Worm (Caenorhabditis elegans) whole organism, L4 larva: ENCODE measurements around the gene rft-1.

Experiments
- T20F7.1 ChIP-seq: fragments of 200-800 bp; sonication (Bioruptor generic); optimal IDR thresholded peaks from 2 replicates; lab custom pipeline; 2018; ENCODE audit warnings: mild to moderate bottlenecking, missing genetic modification characterization, missing compliant biosample characterization
- Y105C5A.15 ChIP-seq: fragments of 200-800 bp; sonication (Bioruptor generic); IDR thresholded peaks from 2 replicates; pipeline ENCODE4 v1.3.6; 2022; ENCODE audit warnings: missing genetic modification characterization, missing compliant biosample characterization
- Y5F2A.4 ChIP-seq: fragments of 200-800 bp; sonication (Bioruptor generic); optimal IDR thresholded peaks from 2 replicates; lab custom pipeline; 2018; ENCODE audit warnings: mild to moderate bottlenecking, missing genetic modification characterization, missing compliant biosample characterization
- aly-2 ChIP-seq: sonication (generic microtip); optimal IDR thresholded peaks from 2 replicates; lab custom pipeline; 2018; ENCODE audit warnings: missing biosample characterization, missing genetic modification characterization
- ama-1 ChIP-seq: fragments of 150-350 bp; optimal IDR thresholded peaks from 2 replicates; lab custom pipeline; 2014; ENCODE audit warnings: inconsistent platforms, mixed read lengths
- ceh-20 ChIP-seq: fragments of 200-800 bp; sonication (Bioruptor generic); IDR thresholded peaks from 2 replicates; pipeline ENCODE4 v1.3.6; 2022; ENCODE audit warnings: missing genetic modification reagents, missing genetic modification characterization, missing compliant biosample characterization
- ceh-28 ChIP-seq: fragments of 150-350 bp; optimal IDR thresholded peaks from 2 replicates; lab custom pipeline; 2014; ENCODE audit warnings: missing biosample characterization, missing genetic modification reagents, missing genetic modification characterization
- ceh-32 ChIP-seq: sonication (generic microtip); optimal IDR thresholded peaks from 2 replicates; lab custom pipeline; 2016; ENCODE audit warnings: mild to moderate bottlenecking, missing genetic modification characterization, missing compliant biosample characterization; ENCODE audit not compliant: poor library complexity
- ceh-62 ChIP-seq: sonication (generic microtip); optimal IDR thresholded peaks from 2 replicates; lab custom pipeline; 2017; ENCODE audit warnings: missing biosample characterization, missing genetic modification characterization
- ctbp-1 ChIP-seq: fragments of 200-800 bp; sonication (Bioruptor generic); IDR thresholded peaks from 2 replicates; pipeline ENCODE4 v1.3.6; 2022; ENCODE audit warnings: missing genetic modification reagents, missing genetic modification characterization, missing compliant biosample characterization
- daf-12 ChIP-seq: fragments of 150-350 bp; optimal IDR thresholded peaks from 2 replicates; lab custom pipeline; 2014; ENCODE audit warnings: missing biosample characterization, missing genetic modification reagents, missing genetic modification characterization
- daf-19 ChIP-seq: fragments of 200-800 bp; sonication (Bioruptor generic); conservative IDR thresholded peaks from 2 replicates; pipeline ENCODE4 v1.3.6; 2022; ENCODE audit warnings: missing genetic modification characterization, missing compliant biosample characterization
- daf-8 ChIP-seq: fragments of 200-800 bp; sonication (Bioruptor generic); IDR thresholded peaks from 2 replicates; pipeline ENCODE4 v1.3.6; 2022; ENCODE audit warnings: missing genetic modification characterization, missing compliant biosample characterization
- dmd-6 ChIP-seq: fragments of 200-800 bp; sonication (Bioruptor generic); IDR thresholded peaks from 2 replicates; pipeline ENCODE4 v1.3.6; 2022; ENCODE audit warnings: missing genetic modification reagents, missing genetic modification characterization, missing compliant biosample characterization
- dpl-1 ChIP-seq: fragments of 150-350 bp; optimal IDR thresholded peaks from 2 replicates; lab custom pipeline; 2014; ENCODE audit warnings: missing biosample characterization, missing genetic modification reagents, missing genetic modification characterization
- duxl-1 ChIP-seq: sonication (generic microtip); optimal IDR thresholded peaks from 2 replicates; lab custom pipeline; 2016; ENCODE audit warnings: mild to moderate bottlenecking, missing genetic modification characterization, moderate library complexity, missing compliant biosample characterization; ENCODE audit not compliant: poor library complexity
- dve-1 ChIP-seq: sonication (generic microtip); optimal IDR thresholded peaks from 2 replicates; lab custom pipeline; 2017; ENCODE audit warnings: antibody characterized with exemption, mild to moderate bottlenecking, missing genetic modification characterization, missing compliant biosample characterization; ENCODE audit not compliant: insufficient read depth
- egl-27 ChIP-seq: sonication (generic microtip); optimal IDR thresholded peaks from 3 replicates; lab custom pipeline; 2017; ENCODE audit warnings: missing biosample characterization, missing genetic modification reagents, missing genetic modification characterization
- hmg-1.1 ChIP-seq: fragments of 200-800 bp; sonication (Bioruptor generic); IDR thresholded peaks from 2 replicates; pipeline ENCODE4 v1.3.6; 2022; ENCODE audit warnings: missing genetic modification reagents, missing genetic modification characterization, missing compliant biosample characterization
- lim-7 ChIP-seq: fragments of 200-800 bp; sonication (Bioruptor generic); IDR thresholded peaks from 2 replicates; pipeline ENCODE4 v1.3.6; 2022; ENCODE audit warnings: missing genetic modification characterization, missing compliant biosample characterization
- lsy-2 ChIP-seq, 2 experiments: fragments of 150-350 bp in 1 of 2; sonication (generic microtip) in 1 of 2; optimal IDR thresholded peaks; 2 replicates each; lab custom pipeline; 2014 to 2017; ENCODE audit warnings: missing biosample characterization in 2 of 2, missing genetic modification characterization in 2 of 2
- madf-9 ChIP-seq: fragments of 200-800 bp; sonication (Bioruptor generic); conservative IDR thresholded peaks from 2 replicates; pipeline ENCODE4 v1.3.6; 2022; ENCODE audit warnings: missing genetic modification reagents, missing genetic modification characterization, missing compliant biosample characterization
- mxl-2 ChIP-seq: fragments of 200-800 bp; sonication (Bioruptor generic); conservative IDR thresholded peaks from 2 replicates; pipeline ENCODE4 v1.3.6; 2022; ENCODE audit warnings: missing genetic modification reagents, missing genetic modification characterization, missing compliant biosample characterization
- mxl-3 ChIP-seq: fragments of 200-800 bp; sonication (Bioruptor generic); optimal IDR thresholded peaks from 2 replicates; lab custom pipeline; 2018; ENCODE audit warnings: mild to moderate bottlenecking, missing genetic modification characterization, missing compliant biosample characterization
- nhr-237 ChIP-seq: sonication (generic microtip); optimal IDR thresholded peaks from 2 replicates; lab custom pipeline; 2017; ENCODE audit warnings: missing biosample characterization, missing genetic modification characterization
- nhr-25 ChIP-seq: sonication (generic microtip); optimal IDR thresholded peaks from 2 replicates; lab custom pipeline; 2017; ENCODE audit warnings: missing genetic modification characterization, mild to moderate bottlenecking, missing compliant biosample characterization, antibody characterized with exemption, moderate library complexity, borderline replicate concordance; ENCODE audit not compliant: insufficient read depth
- nhr-41 ChIP-seq: fragments of 200-800 bp; sonication (Bioruptor generic); IDR thresholded peaks from 2 replicates; pipeline ENCODE4 v1.3.6; 2022; ENCODE audit warnings: missing genetic modification reagents, missing genetic modification characterization, missing compliant biosample characterization
- nhr-42 ChIP-seq: fragments of 200-800 bp; sonication (Bioruptor generic); IDR thresholded peaks from 2 replicates; pipeline ENCODE4 v1.3.6; 2022; ENCODE audit warnings: missing genetic modification characterization, missing compliant biosample characterization
- nhr-48 ChIP-seq: sonication (generic microtip); optimal IDR thresholded peaks from 2 replicates; lab custom pipeline; 2016; ENCODE audit warnings: mild to moderate bottlenecking, missing genetic modification characterization, missing compliant biosample characterization
- nhr-6 ChIP-seq: fragments of 150-350 bp; optimal IDR thresholded peaks from 2 replicates; lab custom pipeline; 2014; ENCODE audit warnings: missing biosample characterization, missing genetic modification characterization
- pha-4 ChIP-seq, 2 experiments: fragments of 150-350 bp in 1 of 2; fragments of 200-800 bp in 1 of 2; sonication (Bioruptor generic) in 1 of 2; IDR thresholded peaks in 1 of 2; optimal IDR thresholded peaks in 1 of 2; 2 replicates each; pipeline versions ENCODE4 v1.3.6 to Lab custom; 2014 to 2022; ENCODE audit warnings: missing genetic modification characterization in 2 of 2, missing genetic modification reagents in 2 of 2, missing biosample characterization in 1 of 2, missing compliant biosample characterization in 1 of 2
- rbr-2 ChIP-seq: sonication (generic microtip); optimal IDR thresholded peaks from 2 replicates; lab custom pipeline; 2016; ENCODE audit warnings: missing genotype, missing genetic modification characterization, missing compliant biosample characterization
- sdz-12 ChIP-seq: fragments of 200-800 bp; sonication (Bioruptor generic); optimal IDR thresholded peaks from 2 replicates; lab custom pipeline; 2018; ENCODE audit warnings: mild to moderate bottlenecking, missing genetic modification characterization, missing compliant biosample characterization
- set-16 ChIP-seq: fragments of 200-800 bp; sonication (Bioruptor generic); IDR thresholded peaks from 2 replicates; pipeline ENCODE4 v1.3.6; 2022; ENCODE audit warnings: missing genetic modification reagents, missing genetic modification characterization, missing compliant biosample characterization
- spr-3 ChIP-seq: fragments of 200-800 bp; sonication (Bioruptor generic); optimal IDR thresholded peaks from 2 replicates; lab custom pipeline; 2018; ENCODE audit warnings: mild to moderate bottlenecking, missing genetic modification characterization, missing compliant biosample characterization
- tag-97 ChIP-seq: fragments of 200-800 bp; sonication (Bioruptor generic); IDR thresholded peaks from 2 replicates; pipeline ENCODE4 v1.3.6; 2022; ENCODE audit warnings: missing genetic modification characterization, missing compliant biosample characterization
- unc-130 ChIP-seq: sonication (generic microtip); optimal IDR thresholded peaks from 2 replicates; lab custom pipeline; 2016; ENCODE audit warnings: missing genetic modification reagents, missing genetic modification characterization, missing compliant biosample characterization
- unc-39 ChIP-seq: sonication (generic microtip); optimal IDR thresholded peaks from 2 replicates; lab custom pipeline; 2017; ENCODE audit warnings: missing biosample characterization, missing genetic modification characterization

The rft-1 gene

DNA sequence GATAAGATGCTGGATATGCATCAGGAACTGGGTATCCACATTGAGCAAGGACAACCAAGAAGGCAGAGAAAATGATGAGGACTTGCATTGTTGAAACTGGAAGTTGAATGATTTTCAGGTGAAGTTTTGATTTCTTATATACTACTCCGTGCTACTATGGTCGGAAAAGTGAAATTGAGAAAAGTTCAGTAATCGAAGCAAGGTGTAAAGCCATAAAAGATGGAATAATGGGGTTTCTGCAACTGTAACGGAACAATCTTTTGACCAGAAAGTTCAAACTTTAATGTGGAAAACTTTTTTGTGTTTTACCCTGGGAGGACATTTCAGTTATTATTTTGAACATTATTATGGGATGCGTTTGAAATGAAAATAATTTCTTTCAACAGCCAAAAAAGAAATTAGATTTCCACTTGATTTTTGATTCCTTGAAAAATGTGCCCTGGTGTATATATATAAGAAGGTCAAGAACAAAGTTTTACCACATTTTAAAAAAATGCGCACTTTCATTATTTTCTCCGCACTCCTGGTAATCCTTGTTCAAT lies 19.1 kb downstream of the rft-1 start, which contains the start of the genes Y47D7A.9 and Y47D7A.19:
Y47D7A.9 (minus strand) TSS at position 101 of the 542 bp plus-strand sequence.
Y47D7A.19 (plus strand) TSS at position 492 of the 542 bp plus-strand sequence.
- TF ChIP-seq dve-1 (tag; lab: Kevin White, UChicago) = no peak
- TF ChIP-seq lsy-2 (tag; optimal IDR thresholded peaks at IDR 0.05; lab: Kevin White, UChicago) = no peak
- no peak for TF ChIP-seq egl-27 (tag; lab: Kevin White, UChicago)
- no peak for TF ChIP-seq mxl-2 (GFP tag; lab: Robert Waterston, UW)
- TF ChIP-seq lim-7 (GFP tag; lab: Robert Waterston, UW) = no peak
- no peak for TF ChIP-seq rbr-2 (tag; lab: Kevin White, UChicago)
- no peak for TF ChIP-seq hmg-1.1
- TF ChIP-seq nhr-6 (tag; lab: Kevin White, UChicago) = no peak
- TF ChIP-seq nhr-237 (tag; lab: Kevin White, UChicago) = no peak
- no peak for TF ChIP-seq sdz-12 (GFP tag; lab: Kevin White, UChicago)
- TF ChIP-seq nhr-25 = no peak
- TF ChIP-seq daf-8 (GFP tag; lab: Robert Waterston, UW) = no peak
- TF ChIP-seq, all 104 proteins: peak for 0

ce11 chrV:4423087-4423486 lies 19.9 kb downstream of the rft-1 start:
- TF ChIP-seq set-16 (GFP tag; lab: Robert Waterston, UW) (peak; percentile 63; the same call in 1 of the 2 replicates), lsy-2 (tag; optimal IDR thresholded peaks at IDR 0.05; lab: Kevin White, UChicago) (no peak)

DNA sequence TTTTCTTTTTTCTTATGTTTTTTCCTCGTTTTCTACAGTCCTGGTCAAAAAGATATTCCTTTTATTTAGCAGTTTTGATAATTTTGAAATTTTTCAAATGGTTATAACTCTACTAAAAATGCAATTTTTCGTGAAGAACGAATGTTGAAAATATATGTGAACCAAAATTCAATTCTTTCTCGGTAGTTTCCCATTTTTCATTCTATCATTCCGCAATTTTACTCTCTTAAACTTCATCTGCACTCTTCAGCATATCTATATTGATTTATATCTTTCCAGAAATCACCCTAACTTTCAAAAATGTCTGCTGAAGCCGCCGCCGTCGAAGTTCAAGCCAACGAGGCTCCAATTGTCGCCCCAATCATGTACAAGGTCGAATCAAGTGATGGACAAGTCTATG lies 20.9 kb downstream of the rft-1 start, which contains the start of gene skr-7:
skr-7 (plus strand) TSS at position 301 of the 400 bp plus-strand sequence.
- no peak for TF ChIP-seq mxl-3 (GFP tag; lab: Kevin White, UChicago)
- TF ChIP-seq ceh-32 = no peak
- TF ChIP-seq duxl-1 (tag; lab: Kevin White, UChicago) = no peak
- no peak for TF ChIP-seq T20F7.1 (GFP tag; lab: Kevin White, UChicago)
- no peak for TF ChIP-seq ceh-62 (tag; lab: Kevin White, UChicago)
- TF ChIP-seq aly-2 (tag; lab: Kevin White, UChicago) = no peak
- no peak for TF ChIP-seq pha-4 (GFP tag; IDR thresholded peaks at IDR 0.05; lab: Robert Waterston, UW)
- no peak for TF ChIP-seq pha-4 (tag; optimal IDR thresholded peaks at IDR 0.05; lab: Kevin White, UChicago)
- TF ChIP-seq madf-9 (GFP tag; lab: Robert Waterston, UW) = no peak
- no peak for TF ChIP-seq dpl-1 (GFP tag; lab: Kevin White, UChicago)
- TF ChIP-seq ceh-20 (GFP tag; lab: Robert Waterston, UW) = no peak
- TF ChIP-seq ctbp-1 (GFP tag; lab: Robert Waterston, UW) = no peak

- TF ChIP-seq madf-9 (GFP tag; lab: Robert Waterston, UW) (no peak), unc-130 (no peak), nhr-42 (GFP tag; lab: Robert Waterston, UW) (no peak), nhr-48 (tag; lab: Kevin White, UChicago) (no peak), unc-39 (tag; lab: Kevin White, UChicago) (no peak), ama-1 (lab: Kevin White, UChicago) (no peak), ceh-32 (no peak), nhr-25 (no peak), nhr-41 (no peak), Y105C5A.15 (GFP tag; lab: Robert Waterston, UW) (no peak), ceh-28 (tag; lab: Kevin White, UChicago) (no peak), tag-97 (no peak), Y5F2A.4 (GFP tag; lab: Kevin White, UChicago) (no peak), daf-19 (GFP tag; lab: Robert Waterston, UW) (no peak), spr-3 (GFP tag; lab: Kevin White, UChicago) (no peak), dpl-1 (GFP tag; lab: Kevin White, UChicago) (no peak), dmd-6 (no peak), T20F7.1 (GFP tag; lab: Kevin White, UChicago) (no peak), daf-12 (tag; lab: Kevin White, UChicago) (no peak), ctbp-1 (GFP tag; lab: Robert Waterston, UW) (no peak)
These were observed 21.5 kb downstream of the rft-1 start, which contains the start of gene skr-14 for ce11 chrV:4421475-4421874. Gene skr-14 (minus strand): TSS chrV:4421575.
